Fruit fly (Drosophila melanogaster) whole organism, prepupa: ENCODE data around the gene Sbf.

ENCODE experiments used
- CG15336 ChIP-seq: fragments of 200-800 bp; sonication (Bioruptor generic); IDR thresholded peaks from 2 replicates; pipeline ENCODE4 v1.3.6; 2022; ENCODE audit warnings: missing biosample characterization, missing genetic modification characterization
- CG1621 ChIP-seq: fragments of 200-800 bp; sonication (Bioruptor generic); optimal IDR thresholded peaks from 3 replicates; lab custom pipeline; 2018; ENCODE audit warnings: missing biosample characterization, mild to moderate bottlenecking, missing genetic modification characterization
- CG16779 ChIP-seq: fragments of 200-800 bp; sonication (Bioruptor generic); optimal IDR thresholded peaks from 3 replicates; lab custom pipeline; 2017; ENCODE audit warnings: missing biosample characterization, mild to moderate bottlenecking, missing genetic modification characterization
- CG6276 ChIP-seq: fragments of 200-800 bp; sonication (Bioruptor generic); optimal IDR thresholded peaks from 2 replicates; lab custom pipeline; 2017; ENCODE audit warnings: missing biosample characterization, mild to moderate bottlenecking, missing genetic modification characterization

DNA sequence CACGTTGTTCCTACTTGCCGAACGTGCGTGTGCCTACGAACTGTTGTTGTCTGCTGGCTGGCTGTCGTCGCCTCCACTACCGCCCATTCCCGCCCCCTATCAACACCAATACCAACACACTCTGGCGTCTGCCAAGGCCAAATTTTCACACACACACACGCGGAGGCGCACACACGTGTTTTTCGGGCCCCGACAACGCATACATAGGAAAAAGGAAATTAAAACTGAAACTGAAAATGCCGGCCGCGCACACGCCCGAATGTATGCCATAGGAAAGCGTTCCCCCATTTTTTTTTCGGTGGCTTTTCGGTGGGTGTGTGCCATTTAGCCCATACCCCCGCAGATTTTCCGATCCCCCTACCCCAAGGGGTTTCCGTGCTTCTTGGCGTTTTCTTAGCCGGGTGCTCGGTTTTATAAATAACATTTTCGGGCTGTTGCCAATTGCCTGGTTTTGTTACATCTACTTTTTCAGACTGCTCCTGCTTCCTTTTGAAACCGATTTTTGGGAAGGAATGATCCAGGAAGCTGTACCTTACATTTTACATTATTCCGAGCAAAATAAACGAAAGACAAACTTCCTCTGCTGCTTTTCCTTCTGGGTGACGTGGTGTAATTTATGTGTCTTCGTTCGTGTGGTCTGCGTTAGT is 24.4 kb downstream of the Sbf start:
- no peak for TF ChIP-seq CG1621 (tag; lab: Kevin White, UChicago)
- TF ChIP-seq CG15336, result no peak
- no peak for TF ChIP-seq CG16779 (tag; lab: Kevin White, UChicago)
- TF ChIP-seq CG6276 (GFP tag; lab: Kevin White, UChicago), result no peak
